Fruit fly (Drosophila melanogaster): Measurements from ENCODE around the gene CG31221.
A peak's percentile ranks its signal among the peaks of the same experiment; 100 is the strongest.

The CG31221 gene

dm6 chr3R:19460409-19461217 lies 48.1 kb downstream of the CG31221 start, which contains the start of gene Dys (continued):
- TF ChIP-seq zen2 (GFP tag; IDR thresholded peaks at IDR 0.05; ENCODE audit: partially characterized antibody) (no peak), nerfin-1 (tag; optimal IDR thresholded peaks at IDR 0.05) (peak; percentile 86), tin (GFP tag; optimal IDR thresholded peaks at IDR 0.05) (peak; percentile 80), Drgx (GFP tag; IDR thresholded peaks at IDR 0.05) (0 out of 2 replicates have a peak, but pooled peaks have one; percentile 37), pho (GFP tag; optimal IDR thresholded peaks at IDR 0.05) (peak; percentile 87), bbx (GFP tag; IDR thresholded peaks at IDR 0.05; ENCODE audit: partially characterized antibody) (no peak), sd (tag; optimal IDR thresholded peaks at IDR 0.05) (peak; percentile 75), Dll (GFP tag; IDR thresholded peaks at IDR 0.05; ENCODE audit: partially characterized antibody) (no peak), CG30403 (GFP tag; optimal IDR thresholded peaks at IDR 0.05) (peak; percentile 89), eve (GFP tag; optimal IDR thresholded peaks at IDR 0.05) (peak in 1 of 2 experiments; percentile 59), CG11247 (GFP tag; IDR thresholded peaks at IDR 0.05) (no peak), Bgb (GFP tag; IDR thresholded peaks at IDR 0.05; ENCODE audit: partially characterized antibody) (no peak), CG10147 (GFP tag; optimal IDR thresholded peaks at IDR 0.05) (peak; percentile 75), Mad (GFP tag; optimal IDR thresholded peaks at IDR 0.05) (peak; percentile 59), BtbVII (GFP tag; optimal IDR thresholded peaks at IDR 0.05) (peak; percentile 86), CG3163 (GFP tag; optimal IDR thresholded peaks at IDR 0.05) (peak; percentile 45), nmo (GFP tag; optimal IDR thresholded peaks at IDR 0.05) (peak; percentile 93), CG1233 (GFP tag; optimal IDR thresholded peaks at IDR 0.05) (peak; percentile 86), CG9727 (GFP tag; optimal IDR thresholded peaks at IDR 0.05) (peak; percentile 86), amos (GFP tag; IDR thresholded peaks at IDR 0.05; ENCODE audit: partially characterized antibody) (no peak), fu2 (GFP tag; optimal IDR thresholded peaks at IDR 0.05) (peak; percentile 75), CG12659 (GFP tag; optimal IDR thresholded peaks at IDR 0.05) (peak; percentile 84), repo (GFP tag; optimal IDR thresholded peaks at IDR 0.05) (peak; percentile 62), CG1603 (tag; optimal IDR thresholded peaks at IDR 0.05) (peak; percentile 92), Jarid2 (GFP tag; optimal IDR thresholded peaks at IDR 0.05) (peak; percentile 44), CG12391 (tag; optimal IDR thresholded peaks at IDR 0.05) (peak; percentile 87), CG6272 (GFP tag; IDR thresholded peaks at IDR 0.05) (no peak; the same call in 1 of the 2 replicates), chn (GFP tag; optimal IDR thresholded peaks at IDR 0.05) (peak; percentile 62), CG11456 (GFP tag; IDR thresholded peaks at IDR 0.05) (no peak), lilli (GFP tag; optimal IDR thresholded peaks at IDR 0.05) (peak; percentile 91), mirr (GFP tag; optimal IDR thresholded peaks at IDR 0.05) (peak; percentile 66), ase (GFP tag; IDR thresholded peaks at IDR 0.05) (peak; percentile 65; the same call in 1 of the 3 replicates), CG18619 (GFP tag; optimal IDR thresholded peaks at IDR 0.05) (peak; percentile 79), CG10959 (GFP tag; IDR thresholded peaks at IDR 0.05) (peak; percentile 74), CG18011 (GFP tag; optimal IDR thresholded peaks at IDR 0.05) (peak; percentile 52), hbn (GFP tag; IDR thresholded peaks at IDR 0.05; ENCODE audit: partially characterized antibody) (no peak), CG9215 (GFP tag; IDR thresholded peaks at IDR 0.05) (peak; percentile 81), cad (GFP tag; optimal IDR thresholded peaks at IDR 0.05) (no peak), dmrt11E (tag; optimal IDR thresholded peaks at IDR 0.05) (peak; percentile 86), scrt (GFP tag; optimal IDR thresholded peaks at IDR 0.05) (peak; percentile 80), CG9932 (GFP tag; IDR thresholded peaks at IDR 0.05) (no peak; the same call in 1 of the 2 replicates), salm (tag; optimal IDR thresholded peaks at IDR 0.05) (peak; percentile 65), CG34224 (GFP tag; IDR thresholded peaks at IDR 0.05; ENCODE audit: partially characterized antibody) (no peak), CG7556 (GFP tag; optimal IDR thresholded peaks at IDR 0.05) (peak; percentile 81), CG17186 (GFP tag; optimal IDR thresholded peaks at IDR 0.05) (no peak), Vsx1 (GFP tag; optimal IDR thresholded peaks at IDR 0.05) (peak; percentile 77), h (optimal IDR thresholded peaks at IDR 0.05) (no peak), CG6854 (GFP tag; optimal IDR thresholded peaks at IDR 0.05) (peak; percentile 65)

All from whole organism, embryonic.